Worm (Caenorhabditis elegans): Measurements from ENCODE around the gene col-102.

DNA sequence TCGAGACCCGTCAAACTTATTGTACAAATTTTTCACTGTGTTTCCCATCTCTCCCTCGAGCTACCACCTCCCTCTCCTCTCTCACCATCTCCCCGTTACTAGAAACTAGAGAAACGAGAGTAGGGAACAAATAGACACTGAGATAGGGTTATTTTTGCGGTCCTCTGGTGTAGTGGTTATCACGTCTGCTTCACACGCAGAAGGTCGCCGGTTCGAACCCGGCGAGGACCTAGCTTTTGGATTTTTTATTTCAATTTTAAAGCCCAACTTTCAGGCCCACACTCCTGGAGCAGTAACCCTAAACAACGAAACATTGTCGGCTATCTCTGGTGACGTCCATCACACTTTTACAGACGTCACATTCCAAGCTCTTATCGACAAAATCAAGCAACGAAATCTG lies 16.1 kb downstream of the col-102 start:
- TF ChIP-seq sptf-1 (tag; optimal IDR thresholded peaks at IDR 0.05) (peak; percentile 91), nhr-76 (tag; optimal IDR thresholded peaks at IDR 0.05) (no peak), ham-2 (GFP tag; optimal IDR thresholded peaks at IDR 0.05) (peak; percentile 68), lsy-2 (tag; optimal IDR thresholded peaks at IDR 0.05) (peak; percentile 2)

Measured in whole organism, mixed stage, embryonic.